Worm (Caenorhabditis elegans) whole organism, L3 larva: Measurements from ENCODE around the gene ttbk-3.

Source experiments
- R02D3.7 ChIP-seq: fragments of 150-350 bp; optimal IDR thresholded peaks from 2 replicates; lab custom pipeline; 2014; ENCODE audit warnings: missing biosample characterization, missing genetic modification characterization
- aly-2 ChIP-seq: fragments of 150-350 bp; optimal IDR thresholded peaks from 2 replicates; lab custom pipeline; 2014; ENCODE audit warnings: missing biosample characterization, missing genetic modification characterization
- ama-1 ChIP-seq: fragments of 150-350 bp; optimal IDR thresholded peaks from 2 replicates; lab custom pipeline; 2018
- ceh-28 ChIP-seq: fragments of 150-350 bp; optimal IDR thresholded peaks from 2 replicates; lab custom pipeline; 2014; ENCODE audit warnings: missing biosample characterization, missing genetic modification reagents, missing genetic modification characterization
- ceh-82 ChIP-seq: fragments of 150-350 bp; optimal IDR thresholded peaks from 2 replicates; lab custom pipeline; 2014; ENCODE audit warnings: missing biosample characterization, missing genetic modification characterization
- daf-12 ChIP-seq: fragments of 150-350 bp; optimal IDR thresholded peaks from 2 replicates; lab custom pipeline; 2014; ENCODE audit warnings: missing biosample characterization, missing genetic modification reagents, missing genetic modification characterization
- egl-27 ChIP-seq: sonication (generic microtip); optimal IDR thresholded peaks from 4 replicates; lab custom pipeline; 2017; ENCODE audit warnings: missing biosample characterization, missing genetic modification reagents, missing genetic modification characterization
- egl-5 ChIP-seq: fragments of 150-350 bp; optimal IDR thresholded peaks from 2 replicates; lab custom pipeline; 2017; ENCODE audit warnings: missing biosample characterization, missing genetic modification reagents, missing genetic modification characterization, inconsistent platforms
- elt-1 ChIP-seq: fragments of 150-350 bp; optimal IDR thresholded peaks from 2 replicates; lab custom pipeline; 2014; ENCODE audit warnings: missing biosample characterization, missing genetic modification characterization
- elt-2 ChIP-seq: sonication (generic microtip); optimal IDR thresholded peaks from 2 replicates; lab custom pipeline; 2016; ENCODE audit warnings: missing genetic modification reagents, mild to moderate bottlenecking, missing genetic modification characterization, missing compliant biosample characterization
- eor-1 ChIP-seq, 2 experiments: fragments of 150-350 bp; optimal IDR thresholded peaks; 2 replicates each; lab custom pipeline; 2014 to 2018; ENCODE audit warnings: missing biosample characterization in 2 of 2, missing genetic modification characterization in 2 of 2
- fkh-10 ChIP-seq: sonication (generic microtip); optimal IDR thresholded peaks from 2 replicates; lab custom pipeline; 2017; ENCODE audit warnings: missing biosample characterization, missing genetic modification reagents, missing genetic modification characterization
- fkh-2 ChIP-seq: fragments of 150-350 bp; optimal IDR thresholded peaks from 2 replicates; lab custom pipeline; 2014; ENCODE audit warnings: missing biosample characterization, missing genetic modification reagents, missing genetic modification characterization
- jun-1 ChIP-seq: fragments of 150-350 bp; optimal IDR thresholded peaks from 2 replicates; lab custom pipeline; 2014; ENCODE audit warnings: missing biosample characterization, missing genetic modification reagents, missing genetic modification characterization
- lin-15B ChIP-seq: fragments of 150-350 bp; optimal IDR thresholded peaks from 2 replicates; lab custom pipeline; 2014; ENCODE audit warnings: missing biosample characterization, missing genetic modification characterization
- lin-39 ChIP-seq: fragments of 150-350 bp; optimal IDR thresholded peaks from 2 replicates; lab custom pipeline; 2018; ENCODE audit warnings: missing biosample characterization, missing genetic modification reagents, missing genetic modification characterization
- mdl-1 ChIP-seq: fragments of 150-350 bp; optimal IDR thresholded peaks from 2 replicates; lab custom pipeline; 2014; ENCODE audit warnings: missing biosample characterization, missing genetic modification characterization
- mml-1 ChIP-seq: fragments of 150-350 bp; sonication (generic microtip); optimal IDR thresholded peaks from 3 replicates; lab custom pipeline; 2014; ENCODE audit warnings: missing biosample characterization, missing genetic modification characterization
- nfya-1 ChIP-seq: sonication (generic microtip); optimal IDR thresholded peaks from 2 replicates; lab custom pipeline; 2017; ENCODE audit warnings: missing genetic modification characterization, mild to moderate bottlenecking, missing compliant biosample characterization, antibody characterized with exemption, moderate library complexity; ENCODE audit not compliant: insufficient read depth
- nhr-11 ChIP-seq: fragments of 150-350 bp; optimal IDR thresholded peaks from 2 replicates; lab custom pipeline; 2014; ENCODE audit warnings: missing biosample characterization, missing genetic modification characterization
- nhr-12 ChIP-seq: fragments of 150-350 bp; optimal IDR thresholded peaks from 2 replicates; lab custom pipeline; 2014; ENCODE audit warnings: missing biosample characterization, missing genetic modification characterization
- nhr-23 ChIP-seq: fragments of 150-350 bp; optimal IDR thresholded peaks from 2 replicates; lab custom pipeline; 2014; ENCODE audit warnings: missing biosample characterization, missing genetic modification reagents, missing genetic modification characterization
- nhr-25 ChIP-seq: sonication (generic microtip); optimal IDR thresholded peaks from 2 replicates; lab custom pipeline; 2017; ENCODE audit warnings: missing biosample characterization, missing genetic modification characterization
- nhr-28 ChIP-seq: fragments of 150-350 bp; optimal IDR thresholded peaks from 2 replicates; lab custom pipeline; 2014; ENCODE audit warnings: missing biosample characterization, missing genetic modification characterization
- nhr-43 ChIP-seq: sonication (generic microtip); optimal IDR thresholded peaks from 2 replicates; lab custom pipeline; 2016; ENCODE audit warnings: mild to moderate bottlenecking, missing genetic modification characterization, missing compliant biosample characterization; ENCODE audit not compliant: poor library complexity, severe bottlenecking
- nhr-67 ChIP-seq: fragments of 150-350 bp; optimal IDR thresholded peaks from 2 replicates; lab custom pipeline; 2014; ENCODE audit warnings: missing biosample characterization, missing genetic modification characterization
- nhr-76 ChIP-seq: fragments of 150-350 bp; sonication (generic microtip); optimal IDR thresholded peaks from 5 replicates; lab custom pipeline; 2014; ENCODE audit warnings: missing biosample characterization, missing genetic modification characterization
- nhr-77 ChIP-seq: fragments of 150-350 bp; optimal IDR thresholded peaks from 2 replicates; lab custom pipeline; 2014; ENCODE audit warnings: missing biosample characterization, missing genetic modification characterization
- pha-4 ChIP-seq: fragments of 150-350 bp; optimal IDR thresholded peaks from 2 replicates; lab custom pipeline; 2014; ENCODE audit warnings: missing biosample characterization, missing genetic modification reagents, missing genetic modification characterization
- pqm-1 ChIP-seq: fragments of 150-350 bp; optimal IDR thresholded peaks from 2 replicates; lab custom pipeline; 2017; ENCODE audit warnings: missing biosample characterization, missing genetic modification characterization, inconsistent platforms
- sea-2 ChIP-seq: fragments of 150-350 bp; sonication (generic microtip); optimal IDR thresholded peaks from 4 replicates; lab custom pipeline; 2014; ENCODE audit warnings: missing biosample characterization, missing genetic modification reagents, missing genetic modification characterization
- skn-1 ChIP-seq: fragments of 150-350 bp; optimal IDR thresholded peaks from 2 replicates; lab custom pipeline; 2014; ENCODE audit warnings: missing biosample characterization, missing genetic modification characterization
- snpc-4 ChIP-seq: fragments of 150-350 bp; optimal IDR thresholded peaks from 2 replicates; lab custom pipeline; 2014; ENCODE audit warnings: missing biosample characterization, missing genetic modification characterization
- tbx-2 ChIP-seq: sonication (generic microtip); optimal IDR thresholded peaks from 2 replicates; lab custom pipeline; 2016; ENCODE audit warnings: mild to moderate bottlenecking, missing genetic modification characterization, missing compliant biosample characterization
- unc-39 ChIP-seq: sonication (generic microtip); optimal IDR thresholded peaks from 4 replicates; lab custom pipeline; 2017; ENCODE audit warnings: missing biosample characterization, missing genetic modification characterization
- unc-62 ChIP-seq: fragments of 150-350 bp; sonication (generic microtip); optimal IDR thresholded peaks from 4 replicates; lab custom pipeline; 2014; ENCODE audit warnings: missing biosample characterization, missing genetic modification reagents, missing genetic modification characterization
- zag-1 ChIP-seq: fragments of 150-350 bp; optimal IDR thresholded peaks from 2 replicates; lab custom pipeline; 2014; ENCODE audit warnings: missing biosample characterization, missing genetic modification characterization
- ztf-11 ChIP-seq: fragments of 150-350 bp; optimal IDR thresholded peaks from 2 replicates; lab custom pipeline; 2014; ENCODE audit warnings: missing biosample characterization, missing genetic modification characterization
- ztf-4 ChIP-seq: fragments of 150-350 bp; optimal IDR thresholded peaks from 2 replicates; lab custom pipeline; 2014; ENCODE audit warnings: missing biosample characterization, missing genetic modification characterization

The ttbk-3 gene

DNA sequence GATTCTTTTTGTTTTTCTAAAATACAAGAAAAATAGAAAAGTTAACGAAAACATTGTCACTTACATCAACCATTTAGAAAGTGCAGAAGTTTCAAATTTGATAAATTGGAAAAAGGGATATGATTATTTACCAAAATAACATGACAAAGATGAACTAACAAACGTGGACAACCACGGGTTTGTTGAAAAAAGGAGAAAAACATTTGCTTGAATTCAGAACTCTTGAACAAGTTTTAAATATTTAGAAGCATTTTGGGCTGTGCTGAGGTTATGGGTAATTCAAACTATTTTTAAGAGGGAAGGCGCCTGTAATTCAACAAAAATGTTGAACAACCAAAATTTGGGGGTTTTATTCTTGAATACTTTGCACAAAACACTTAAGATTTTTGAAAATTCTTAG is at the start of gene ttbk-3:
Gene ttbk-3, minus strand, starts transcription at position 101 of the 400 bp plus-strand sequence.
- TF ChIP-seq mml-1 = no peak
- TF ChIP-seq elt-2 (tag; lab: Kevin White, UChicago) = no peak
- TF ChIP-seq lin-15B = no peak
- TF ChIP-seq pqm-1 (tag; lab: Kevin White, UChicago) = no peak
- TF ChIP-seq egl-27 (tag; lab: Kevin White, UChicago) = no peak
- no peak for TF ChIP-seq tbx-2
- TF ChIP-seq nhr-76 (tag; lab: Kevin White, UChicago) = no peak
- TF ChIP-seq, all 47 proteins: peak for 0

DNA sequence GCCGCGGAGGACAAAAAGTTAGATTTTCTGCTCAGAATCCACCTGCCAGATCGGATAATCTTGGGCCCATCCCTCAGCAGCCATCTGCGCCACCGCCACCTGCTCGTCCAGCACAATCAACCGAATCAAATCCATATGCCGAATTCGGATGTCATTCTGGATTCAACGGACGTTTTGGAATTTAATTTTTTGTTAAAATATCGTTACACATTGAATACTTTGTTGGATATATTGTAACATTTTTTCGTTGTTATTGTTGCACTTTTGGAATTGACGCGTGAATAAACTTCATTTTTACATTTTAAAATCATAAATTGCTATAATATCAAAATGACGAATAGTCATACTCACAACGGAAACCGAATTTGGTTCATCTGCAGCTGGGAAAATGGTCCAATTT is 43.8 kb upstream of the ttbk-3 start, which contains the start of gene spe-29:
Gene spe-29, plus strand, starts transcription at position 301 of the 400 bp plus-strand sequence.
- TF ChIP-seq pqm-1 (tag; lab: Kevin White, UChicago) = no peak
- TF ChIP-seq zag-1 (tag; lab: Kevin White, UChicago) = no peak
- TF ChIP-seq fkh-2 (tag; lab: Kevin White, UChicago) = no peak
- TF ChIP-seq nhr-12 (tag; lab: Kevin White, UChicago) = no peak
- TF ChIP-seq nhr-77 (tag; lab: Kevin White, UChicago) = no peak
- TF ChIP-seq mml-1 = no peak
- no peak for TF ChIP-seq nhr-11 (tag; lab: Kevin White, UChicago)
- no peak for TF ChIP-seq elt-1 (tag; lab: Kevin White, UChicago)
- TF ChIP-seq ztf-11 = no peak
- TF ChIP-seq egl-5 (tag; lab: Kevin White, UChicago) = no peak
- no peak for TF ChIP-seq skn-1
- TF ChIP-seq, all 47 proteins: peak for 0

DNA sequence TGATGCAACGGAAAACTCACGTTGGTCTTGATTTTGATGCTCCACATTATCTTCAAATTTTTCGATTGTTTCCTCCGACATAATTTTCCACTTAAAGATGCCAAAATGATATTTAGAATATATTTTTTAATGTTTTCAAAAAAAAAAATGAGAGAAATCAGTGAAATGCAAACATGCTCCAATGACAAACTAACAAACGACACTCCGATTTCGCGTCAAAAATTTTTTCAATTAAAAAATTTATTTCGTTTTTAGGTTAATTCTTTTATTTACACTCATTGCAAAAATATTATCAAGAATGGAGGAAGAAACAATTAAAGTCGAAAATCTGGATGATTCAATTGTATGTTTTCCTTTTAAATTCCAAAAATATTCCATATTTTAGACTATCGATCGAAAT is 42.3 kb upstream of the ttbk-3 start, which contains the start of the genes trmt-10A and F25H8.2:
Gene trmt-10A, minus strand, starts transcription at position 159 of the 400 bp plus-strand sequence.
Gene F25H8.2, plus strand, starts transcription at position 181 of the 400 bp plus-strand sequence.
- TF ChIP-seq lin-15B (peak; percentile 75), pha-4 (tag; lab: Kevin White, UChicago) (peak; percentile 84), nhr-23 (tag; lab: Kevin White, UChicago) (peak; percentile 47), elt-2 (tag; lab: Kevin White, UChicago) (no peak)
- TF ChIP-seq, all 47 proteins: peak for 3

DNA sequence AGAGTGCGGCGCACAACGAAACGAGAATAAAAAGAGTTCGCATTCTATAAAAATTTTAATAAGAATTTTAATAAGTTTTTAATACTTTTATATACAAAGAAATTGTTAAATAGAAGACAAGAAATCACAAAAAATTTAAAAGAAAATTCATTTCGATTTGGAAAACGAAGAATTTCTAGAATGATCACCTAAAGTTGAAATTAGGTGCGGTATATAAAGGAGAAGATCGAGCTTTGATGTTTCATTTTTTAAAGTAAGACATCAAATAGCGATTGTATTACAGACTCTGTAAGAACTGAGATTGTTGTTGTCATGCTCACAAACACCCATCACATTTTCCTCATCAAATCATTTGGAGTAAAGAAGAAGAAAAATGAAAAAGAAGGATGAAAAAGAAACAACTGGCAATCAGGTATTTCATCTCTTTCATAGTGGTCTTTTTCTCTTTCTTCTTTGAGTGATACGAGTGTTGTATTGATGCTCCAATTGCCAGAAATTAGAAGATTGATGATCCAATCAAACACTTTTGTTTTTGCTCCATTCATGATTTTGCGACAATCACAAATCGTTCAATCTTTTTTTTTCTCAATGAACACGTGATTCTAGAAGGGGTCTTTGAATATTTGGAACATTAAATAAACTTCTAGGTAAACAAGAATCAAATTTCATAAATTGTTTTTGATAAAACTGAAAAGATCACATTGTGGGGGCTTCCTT is 38.6 kb upstream of the ttbk-3 start, which contains the start of gene dur-1:
Gene dur-1, minus strand, starts transcription at position 51 of the 717 bp plus-strand sequence.
- TF ChIP-seq ama-1 (lab: Kevin White, UChicago) = no peak
- TF ChIP-seq mml-1 = no peak
- TF ChIP-seq fkh-10 (GFP tag; lab: Kevin White, UChicago) = no peak
- TF ChIP-seq nhr-76 (tag; lab: Kevin White, UChicago) = no peak
- TF ChIP-seq nhr-25 = no peak
- TF ChIP-seq elt-1 (tag; lab: Kevin White, UChicago) = no peak
- TF ChIP-seq tbx-2 = no peak
- TF ChIP-seq nhr-23 (tag; lab: Kevin White, UChicago) = no peak
- TF ChIP-seq egl-5 (tag; lab: Kevin White, UChicago) = peak; percentile 32
- no peak for TF ChIP-seq nhr-12 (tag; lab: Kevin White, UChicago)
- no peak for TF ChIP-seq pqm-1 (tag; lab: Kevin White, UChicago)
- TF ChIP-seq daf-12 (tag; lab: Kevin White, UChicago) = no peak
- no peak for TF ChIP-seq jun-1
- peak; percentile 5 for TF ChIP-seq ceh-28 (tag; lab: Kevin White, UChicago)
- TF ChIP-seq elt-2 (tag; lab: Kevin White, UChicago) = no peak
- no peak for TF ChIP-seq ztf-4 (tag; lab: Kevin White, UChicago)
- TF ChIP-seq aly-2 = no peak
- TF ChIP-seq R02D3.7 (tag; lab: Kevin White, UChicago) = no peak
- peak; percentile 25 for TF ChIP-seq nfya-1 (tag; lab: Kevin White, UChicago)
- no peak for TF ChIP-seq lin-15B
- no peak for TF ChIP-seq nhr-28 (tag; lab: Kevin White, UChicago)
- no peak for TF ChIP-seq fkh-2 (tag; lab: Kevin White, UChicago)
- no peak for TF ChIP-seq unc-39 (tag; lab: Kevin White, UChicago)

DNA sequence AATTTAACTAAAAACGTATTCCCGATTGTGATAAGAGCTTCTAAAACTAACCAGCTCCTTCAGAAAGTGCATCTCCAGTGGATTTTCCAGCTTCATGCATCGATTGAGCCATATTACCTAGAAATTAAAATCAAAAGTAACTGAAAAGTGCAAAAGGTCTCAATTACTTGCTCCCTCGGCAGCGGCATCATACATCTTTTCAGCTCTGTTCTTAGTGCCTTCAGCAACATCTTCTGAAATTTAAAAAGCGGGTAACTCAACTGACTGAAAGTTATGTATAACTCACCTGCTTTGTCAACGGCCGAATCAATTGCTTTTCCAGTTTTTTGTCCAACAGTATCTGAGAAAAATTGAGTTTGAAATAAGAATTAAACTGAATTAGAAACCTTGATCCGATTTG is 34.7 kb upstream of the ttbk-3 start:
- TF ChIP-seq aly-2 (no peak), elt-2 (tag; lab: Kevin White, UChicago) (no peak), daf-12 (tag; lab: Kevin White, UChicago) (no peak), lin-39 (tag; lab: Kevin White, UChicago) (no peak), ceh-82 (tag; lab: Kevin White, UChicago) (no peak), unc-39 (tag; lab: Kevin White, UChicago) (no peak), jun-1 (no peak), nhr-67 (tag; lab: Kevin White, UChicago) (no peak), sea-2 (GFP tag; lab: Kevin White, UChicago) (no peak), nhr-43 (tag; lab: Kevin White, UChicago) (no peak), snpc-4 (tag; lab: Kevin White, UChicago) (no peak), egl-27 (tag; lab: Kevin White, UChicago) (no peak), skn-1 (no peak), ztf-4 (tag; lab: Kevin White, UChicago) (no peak), unc-62 (no peak), nhr-12 (tag; lab: Kevin White, UChicago) (no peak), mdl-1 (tag; lab: Kevin White, UChicago) (no peak), fkh-10 (GFP tag; lab: Kevin White, UChicago) (no peak), eor-1 (tag; optimal IDR thresholded peaks at IDR 0.05; lab: Kevin White, UChicago) (no peak), mml-1 (no peak)
